Fruit fly (Drosophila melanogaster): ENCODE measurements around the gene Abl.

DNA sequence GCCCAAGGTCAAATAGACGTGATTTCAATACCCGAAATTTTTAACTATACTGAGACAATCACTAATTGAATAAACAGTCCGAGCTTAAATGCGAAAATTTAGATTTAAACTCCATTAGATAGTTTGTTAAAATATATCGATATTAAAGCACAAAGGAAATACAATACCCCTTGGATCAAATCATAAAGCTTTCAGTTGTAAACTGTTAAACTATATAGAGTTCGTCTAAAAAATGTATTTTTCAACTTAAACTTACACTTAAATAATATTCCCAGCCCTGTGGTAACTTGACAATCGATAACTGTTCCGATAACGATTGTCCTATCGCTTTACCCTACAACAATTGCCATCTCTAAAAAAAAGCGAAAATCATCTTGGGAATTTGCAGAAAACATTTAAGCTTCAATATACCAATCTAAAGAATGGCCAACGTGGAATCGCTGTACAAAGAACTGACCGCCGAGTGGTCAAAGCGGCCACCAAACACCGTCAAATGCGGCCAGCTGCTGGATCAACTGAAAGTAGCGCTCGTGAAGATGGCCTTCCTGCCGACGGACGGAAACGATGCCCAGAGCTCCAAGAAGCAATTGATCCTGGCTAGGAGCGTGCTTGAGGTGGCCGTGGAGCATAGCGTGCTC, 64.9 kb downstream of the Abl start, which contains the start of gene Rpn12:
- TF ChIP-seq Sin3A (optimal IDR thresholded peaks at IDR 0.05) (no peak), h (optimal IDR thresholded peaks at IDR 0.05) (no peak), psq (optimal IDR thresholded peaks at IDR 0.05) (no peak)
